Worm (Caenorhabditis elegans) whole organism, mixed stage, embryonic: ENCODE results near the gene col-124.

Experiments
- cnd-1 ChIP-seq: fragments of 200-800 bp; sonication (Bioruptor generic); optimal IDR thresholded peaks from 2 replicates; lab custom pipeline; 2018; ENCODE audit warnings: mild to moderate bottlenecking, missing genetic modification characterization, missing compliant biosample characterization
- ham-2 ChIP-seq: fragments of 200-800 bp; sonication (Bioruptor generic); optimal IDR thresholded peaks from 2 replicates; lab custom pipeline; 2018; ENCODE audit warnings: mild to moderate bottlenecking, missing genetic modification characterization, missing compliant biosample characterization
- mep-1 ChIP-seq: fragments of 150-350 bp; optimal IDR thresholded peaks from 2 replicates; lab custom pipeline; 2017; ENCODE audit warnings: missing biosample characterization, missing genetic modification reagents, missing genetic modification characterization, inconsistent platforms
- nhr-12 ChIP-seq: fragments of 150-350 bp; optimal IDR thresholded peaks from 2 replicates; lab custom pipeline; 2014; ENCODE audit warnings: missing biosample characterization, missing genetic modification characterization
- nhr-28 ChIP-seq: fragments of 150-350 bp; optimal IDR thresholded peaks from 2 replicates; lab custom pipeline; 2014; ENCODE audit warnings: missing biosample characterization, missing genetic modification characterization
- nhr-76 ChIP-seq: sonication (generic microtip); optimal IDR thresholded peaks from 2 replicates; lab custom pipeline; 2017; ENCODE audit warnings: missing biosample characterization, missing genetic modification characterization
- unc-62 ChIP-seq: fragments of 150-350 bp; optimal IDR thresholded peaks from 2 replicates; lab custom pipeline; 2014; ENCODE audit warnings: missing biosample characterization, missing genetic modification reagents, missing genetic modification characterization

DNA sequence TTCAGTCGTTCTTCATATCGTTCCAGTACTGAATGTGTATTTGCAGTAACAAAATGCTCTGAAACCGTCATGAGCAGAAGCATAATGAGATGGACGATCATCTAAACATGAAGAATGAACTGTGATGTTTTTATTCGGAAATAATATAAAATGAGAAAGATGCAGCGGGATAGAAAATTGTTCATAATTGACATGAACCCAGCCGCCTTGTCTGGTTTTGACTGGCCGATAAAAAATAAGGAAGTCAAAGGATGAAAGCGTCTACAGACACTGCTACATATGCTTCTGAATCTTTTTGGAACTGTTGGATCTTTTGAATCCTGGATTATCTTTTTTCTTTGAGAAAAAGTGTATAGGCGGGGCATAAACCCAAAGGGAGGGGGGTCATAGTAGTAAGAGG lies 43.3 kb downstream of the col-124 start, which contains the start of gene F01G10.9:
- TF ChIP-seq nhr-76 (tag; lab: Kevin White, UChicago) = no peak
- TF ChIP-seq nhr-28 (tag; lab: Kevin White, UChicago) = no peak
- TF ChIP-seq mep-1 (tag; lab: Kevin White, UChicago) = no peak
- no peak for TF ChIP-seq cnd-1 (tag; lab: Kevin White, UChicago)
- no peak for TF ChIP-seq unc-62
- no peak for TF ChIP-seq ham-2 (GFP tag; lab: Kevin White, UChicago)
- TF ChIP-seq nhr-12 = no peak
